Worm (Caenorhabditis elegans) whole organism, L3 larva: ENCODE data around the gene T01D1.7.

Experiments used
- aly-2 ChIP-seq: fragments of 150-350 bp; optimal IDR thresholded peaks from 2 replicates; lab custom pipeline; 2014; ENCODE audit warnings: missing biosample characterization, missing genetic modification characterization
- ama-1 ChIP-seq: fragments of 150-350 bp; optimal IDR thresholded peaks from 2 replicates; lab custom pipeline; 2018
- ceh-16 ChIP-seq: sonication (generic microtip); optimal IDR thresholded peaks from 2 replicates; lab custom pipeline; 2017; ENCODE audit warnings: missing biosample characterization, missing genetic modification characterization
- ceh-82 ChIP-seq: fragments of 150-350 bp; optimal IDR thresholded peaks from 2 replicates; lab custom pipeline; 2014; ENCODE audit warnings: missing biosample characterization, missing genetic modification characterization
- egl-27 ChIP-seq: sonication (generic microtip); optimal IDR thresholded peaks from 4 replicates; lab custom pipeline; 2017; ENCODE audit warnings: missing biosample characterization, missing genetic modification reagents, missing genetic modification characterization
- elt-2 ChIP-seq: sonication (generic microtip); optimal IDR thresholded peaks from 2 replicates; lab custom pipeline; 2016; ENCODE audit warnings: missing genetic modification reagents, mild to moderate bottlenecking, missing genetic modification characterization, missing compliant biosample characterization
- elt-3 ChIP-seq, 3 experiments: fragments of 150-350 bp in 1 of 3; sonication (generic microtip) in 2 of 3; optimal IDR thresholded peaks; 2 replicates in 2 of 3; 4 replicates in 1 of 3; lab custom pipeline; 2014 to 2017; ENCODE audit warnings: missing biosample characterization in 3 of 3, missing genetic modification characterization in 3 of 3
- fkh-10 ChIP-seq: sonication (generic microtip); optimal IDR thresholded peaks from 2 replicates; lab custom pipeline; 2017; ENCODE audit warnings: missing biosample characterization, missing genetic modification reagents, missing genetic modification characterization
- fos-1 ChIP-seq: fragments of 150-350 bp; optimal IDR thresholded peaks from 2 replicates; lab custom pipeline; 2014; ENCODE audit warnings: missing biosample characterization, missing genetic modification characterization
- lin-39 ChIP-seq: fragments of 150-350 bp; optimal IDR thresholded peaks from 2 replicates; lab custom pipeline; 2018; ENCODE audit warnings: missing biosample characterization, missing genetic modification reagents, missing genetic modification characterization
- unc-62 ChIP-seq: fragments of 150-350 bp; sonication (generic microtip); optimal IDR thresholded peaks from 4 replicates; lab custom pipeline; 2014; ENCODE audit warnings: missing biosample characterization, missing genetic modification reagents, missing genetic modification characterization
- ztf-11 ChIP-seq: fragments of 150-350 bp; optimal IDR thresholded peaks from 2 replicates; lab custom pipeline; 2014; ENCODE audit warnings: missing biosample characterization, missing genetic modification characterization

- TF ChIP-seq unc-62 (GFP tag; lab: Kevin White, UChicago) (no peak), ceh-16 (no peak), egl-27 (tag; lab: Kevin White, UChicago) (no peak), ztf-11 (tag; lab: Kevin White, UChicago) (no peak), fkh-10 (GFP tag; lab: Kevin White, UChicago) (no peak), lin-39 (tag; lab: Kevin White, UChicago) (no peak), fos-1 (tag; lab: Kevin White, UChicago) (no peak), elt-3 (tag; optimal IDR thresholded peaks at IDR 0.05; lab: Kevin White, UChicago) (no peak), ceh-82 (tag; lab: Kevin White, UChicago) (no peak), aly-2 (tag; lab: Kevin White, UChicago) (no peak), elt-2 (tag; lab: Kevin White, UChicago) (no peak), ama-1 (lab: Kevin White, UChicago) (no peak)
These were observed 51.6 kb downstream of the T01D1.7 start for ce11 chrII:122008-122407.
